Worm (Caenorhabditis elegans) whole organism, midembryonic: ENCODE results near the gene ptr-20.

Source experiments
- cog-1 ChIP-seq: sonication (generic microtip); optimal IDR thresholded peaks from 2 replicates; lab custom pipeline; 2016; ENCODE audit warnings: missing genetic modification characterization, missing compliant biosample characterization
- med-1 ChIP-seq: sonication (generic microtip); optimal IDR thresholded peaks from 2 replicates; lab custom pipeline; 2017; ENCODE audit warnings: missing genetic modification characterization, mild to moderate bottlenecking, missing compliant biosample characterization, antibody characterized with exemption, missing genetic modification reagents; ENCODE audit not compliant: insufficient read depth
- ref-1 ChIP-seq: fragments of 200-800 bp; sonication (Bioruptor generic); conservative IDR thresholded peaks from 2 replicates; pipeline ENCODE4 v1.3.6; 2022; ENCODE audit warnings: missing genetic modification reagents, missing genetic modification characterization, missing compliant biosample characterization
- tab-1 ChIP-seq: fragments of 200-800 bp; sonication (Bioruptor generic); IDR thresholded peaks from 2 replicates; pipeline ENCODE4 v1.3.6; 2022; ENCODE audit warnings: missing genetic modification characterization, missing compliant biosample characterization
- ztf-23 ChIP-seq: fragments of 200-800 bp; sonication (Bioruptor generic); IDR thresholded peaks from 2 replicates; pipeline ENCODE4 v1.3.6; 2022; ENCODE audit warnings: missing genetic modification reagents, missing genetic modification characterization, missing compliant biosample characterization

- TF ChIP-seq tab-1 = no peak
- no peak for TF ChIP-seq cog-1 (tag; lab: Kevin White, UChicago)
- TF ChIP-seq ref-1 = no peak
- TF ChIP-seq med-1 (GFP tag; lab: Kevin White, UChicago) = no peak
- TF ChIP-seq ztf-23 (GFP tag; lab: Robert Waterston, UW) = no peak
Observed at ce11 chrII:15204069-15204850, 46.3 kb downstream of the ptr-20 start.
